Worm (Caenorhabditis elegans) whole organism, L3 larva: ENCODE data around the gene ttr-48.

ENCODE experiments used
- R02D3.7 ChIP-seq: fragments of 150-350 bp; optimal IDR thresholded peaks from 2 replicates; lab custom pipeline; 2014; ENCODE audit warnings: missing biosample characterization, missing genetic modification characterization
- nhr-237 ChIP-seq: fragments of 150-350 bp; optimal IDR thresholded peaks from 2 replicates; lab custom pipeline; 2014; ENCODE audit warnings: missing biosample characterization, missing genetic modification characterization
- pqm-1 ChIP-seq: fragments of 150-350 bp; optimal IDR thresholded peaks from 2 replicates; lab custom pipeline; 2017; ENCODE audit warnings: missing biosample characterization, missing genetic modification characterization, inconsistent platforms
- snpc-4 ChIP-seq: fragments of 150-350 bp; optimal IDR thresholded peaks from 2 replicates; lab custom pipeline; 2014; ENCODE audit warnings: missing biosample characterization, missing genetic modification characterization
- tbx-2 ChIP-seq: sonication (generic microtip); optimal IDR thresholded peaks from 2 replicates; lab custom pipeline; 2016; ENCODE audit warnings: mild to moderate bottlenecking, missing genetic modification characterization, missing compliant biosample characterization

ce11 chrX:3803314-3803713, 38.9 kb downstream of the ttr-48 start, which contains the start of gene F35A5.8:
- TF ChIP-seq snpc-4 (tag; lab: Kevin White, UChicago): peak; percentile 55
- peak; percentile 64 for TF ChIP-seq tbx-2 (tag; lab: Kevin White, UChicago)
- peak; percentile 13 for TF ChIP-seq pqm-1 (tag; lab: Kevin White, UChicago)
- TF ChIP-seq R02D3.7 (tag; lab: Kevin White, UChicago): no peak
- no peak for TF ChIP-seq nhr-237 (tag; lab: Kevin White, UChicago)
